Fruit fly (Drosophila melanogaster) whole organism, adult: ENCODE results near the gene CG14418.

ENCODE experiments used
- CG11617 ChIP-seq: fragments of 200-800 bp; sonication (Bioruptor generic); optimal IDR thresholded peaks from 2 replicates; lab custom pipeline; 2017; ENCODE audit warnings: mild to moderate bottlenecking, missing biosample characterization, missing genetic modification reagents, missing genetic modification characterization
- Hr96 ChIP-seq: fragments of 200-800 bp; sonication (Bioruptor generic); optimal IDR thresholded peaks from 2 replicates; lab custom pipeline; 2016; ENCODE audit warnings: missing biosample characterization, missing genetic modification characterization
- cnc ChIP-seq, 2 experiments: fragments of >200 bp; optimal IDR thresholded peaks; 2 replicates each; lab custom pipeline; 2017
- ovo ChIP-seq: fragments of 200-800 bp; sonication (Bioruptor generic); optimal IDR thresholded peaks from 2 replicates; lab custom pipeline; 2016; ENCODE audit warnings: missing biosample characterization, missing genetic modification characterization
- pad ChIP-seq: fragments of 200-800 bp; sonication (Bioruptor generic); optimal IDR thresholded peaks from 3 replicates; lab custom pipeline; 2017; ENCODE audit warnings: missing biosample characterization, missing genetic modification characterization, mild to moderate bottlenecking, moderate library complexity, missing genetic modification reagents

DNA sequence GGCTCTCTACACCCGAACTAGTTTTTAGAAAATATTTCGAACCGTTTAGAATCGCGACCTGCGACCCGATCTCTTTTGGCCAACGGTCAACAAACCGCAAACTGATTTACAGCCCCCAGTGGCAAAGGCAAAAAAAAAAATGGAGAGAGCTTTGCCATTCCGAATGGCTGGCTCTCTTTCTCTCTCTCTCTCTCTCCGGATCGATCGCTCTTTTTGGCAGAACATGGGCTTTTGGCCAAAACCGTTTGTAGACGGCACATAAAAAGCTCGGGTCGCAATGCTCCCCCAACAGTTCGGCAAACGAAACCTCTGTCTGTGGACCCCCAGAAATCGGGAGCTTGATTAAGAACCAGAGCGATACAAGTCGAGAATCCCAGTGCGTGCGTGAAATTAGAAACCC, 46.0 kb upstream of the CG14418 start, which contains the start of gene CG32793:
- TF ChIP-seq Hr96 (GFP tag; lab: Kevin White, UChicago), result no peak
- TF ChIP-seq cnc (optimal IDR thresholded peaks at IDR 0.05; lab: Kevin White, UChicago), result no peak
- TF ChIP-seq CG11617 (GFP tag; lab: Kevin White, UChicago), result no peak
- TF ChIP-seq ovo (GFP tag; lab: Kevin White, UChicago), result no peak
- TF ChIP-seq pad (GFP tag; lab: Kevin White, UChicago), result no peak
